Worm (Caenorhabditis elegans) whole organism, L4/young adult: ENCODE results near the gene pqn-31.

Source experiments
- dao-5 ChIP-seq: sonication (generic microtip); optimal IDR thresholded peaks from 2 replicates; lab custom pipeline; 2016; ENCODE audit warnings: missing genotype, missing genetic modification characterization, moderate library complexity, missing compliant biosample characterization
- him-1 ChIP-seq: sonication (generic microtip); optimal IDR thresholded peaks from 2 replicates; lab custom pipeline; 2016; ENCODE audit warnings: missing genotype, missing genetic modification reagents, missing genetic modification characterization, missing compliant biosample characterization

ce11 chrV:9081410-9081809, 28.0 kb upstream of the pqn-31 start:
- no peak for TF ChIP-seq him-1 (tag; lab: Kevin White, UChicago)
- no peak for TF ChIP-seq dao-5 (tag; lab: Kevin White, UChicago)
